Fruit fly (Drosophila melanogaster) Kc167 (cell line): ENCODE measurements around the gene SmydA-8.

Experiments
- h ChIP-seq: fragments of >200 bp; optimal IDR thresholded peaks from 3 replicates; lab custom pipeline; 2018; ENCODE audit warnings: missing external identifiers
- insv ChIP-seq: fragments of >200 bp; optimal IDR thresholded peaks from 3 replicates; lab custom pipeline; 2018; ENCODE audit warnings: missing external identifiers

DNA sequence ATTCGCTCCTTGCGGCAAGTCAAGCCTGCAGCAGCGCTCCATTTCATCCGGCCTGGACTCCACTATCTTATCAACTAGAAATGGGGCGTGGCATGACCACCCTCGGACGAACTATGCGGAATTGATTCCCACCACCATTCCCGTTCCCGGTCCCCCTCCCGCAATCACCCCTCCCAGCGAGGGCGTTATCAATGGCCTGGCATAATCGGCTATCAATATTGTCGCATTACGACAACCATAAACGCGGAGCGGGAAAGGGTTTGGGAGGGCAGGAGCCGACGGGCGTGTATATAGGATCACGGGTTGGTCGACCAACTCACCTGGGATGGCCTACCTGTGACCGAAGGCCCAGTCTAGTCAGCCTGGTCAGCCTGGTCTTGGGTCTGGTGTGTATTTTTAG lies 20.5 kb downstream of the SmydA-8 start:
- TF ChIP-seq h (no peak), insv (no peak)
